Worm (Caenorhabditis elegans): ENCODE measurements around the gene Y10G11A.1.

The Y10G11A.1 gene

ce11 chrIV:16476081-16476480 lies 51.6 kb downstream of the Y10G11A.1 start:
- TF ChIP-seq him-1 (tag; optimal IDR thresholded peaks at IDR 0.05): no peak
- TF ChIP-seq W03F9.2 (tag; optimal IDR thresholded peaks at IDR 0.05): no peak
- TF ChIP-seq dao-5 (tag; optimal IDR thresholded peaks at IDR 0.05): no peak

- TF ChIP-seq W03F9.2 (tag; optimal IDR thresholded peaks at IDR 0.05) (no peak), dao-5 (tag; optimal IDR thresholded peaks at IDR 0.05) (no peak), him-1 (tag; optimal IDR thresholded peaks at IDR 0.05) (no peak)
Observed at ce11 chrIV:16477169-16477568, 52.7 kb downstream of the Y10G11A.1 start, which contains the start of gene Y51H4A.1. Y51H4A.1 (minus strand) TSS chrIV:16477295.
